Fruit fly (Drosophila melanogaster): Measurements from ENCODE around the gene SdicB.
"Not testable (repeated sequence)": the region's sequence is repeated elsewhere in the genome, so short reads cannot be mapped to it uniquely, and the experiment has no call there.

Gene SdicB

DNA sequence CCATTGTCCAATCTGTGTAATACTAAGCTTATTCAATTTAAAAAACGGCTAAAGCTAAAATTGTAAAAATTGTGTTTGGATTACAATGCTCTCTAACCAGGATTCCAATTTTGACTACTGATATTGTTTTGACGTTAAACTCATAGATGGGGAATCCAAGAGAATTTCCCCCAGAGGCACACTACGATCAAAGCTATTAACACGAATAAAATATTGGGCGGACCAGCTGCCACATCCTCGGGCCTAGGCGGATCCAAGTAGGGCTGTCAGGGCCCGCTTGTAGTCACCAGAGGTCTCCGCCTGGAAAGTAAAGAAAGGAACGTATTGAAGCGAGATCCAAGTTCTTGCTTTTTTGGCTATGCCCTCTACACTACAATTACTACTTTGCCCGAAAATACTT lies at the start of gene SdicB:
SdicB (minus strand) TSS at position 101 of the 400 bp plus-strand sequence.
- not testable (repeated sequence) for TF ChIP-seq usp (GFP tag; optimal IDR thresholded peaks at IDR 0.05); CG8478 (optimal IDR thresholded peaks at IDR 0.05); EcR (GFP tag; optimal IDR thresholded peaks at IDR 0.05)

DNA sequence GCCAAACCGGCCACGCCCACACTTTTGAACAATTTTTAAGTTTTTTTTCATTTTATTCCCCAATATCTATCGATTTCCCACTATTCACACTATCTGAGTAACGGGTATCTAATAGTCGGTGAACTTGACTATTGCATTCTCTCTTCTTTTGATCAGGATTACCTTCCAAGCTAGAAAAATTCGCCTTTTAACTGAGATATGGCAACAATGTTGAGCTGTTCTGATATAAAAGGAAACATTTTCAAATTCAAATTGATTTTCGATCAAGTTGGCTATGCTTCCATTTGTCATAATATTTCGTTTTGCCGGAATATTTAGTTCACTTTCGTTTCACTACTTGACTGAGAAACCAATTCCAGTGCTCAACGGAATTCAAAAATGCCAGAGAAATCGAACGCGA lies 49.5 kb upstream of the SdicB start, which contains the start of gene CG42577:
CG42577 (plus strand) TSS at position 301 of the 400 bp plus-strand sequence.
- TF ChIP-seq psq (optimal IDR thresholded peaks at IDR 0.05); pan (optimal IDR thresholded peaks at IDR 0.05); usp (GFP tag; optimal IDR thresholded peaks at IDR 0.05): not testable (repeated sequence)

DNA sequence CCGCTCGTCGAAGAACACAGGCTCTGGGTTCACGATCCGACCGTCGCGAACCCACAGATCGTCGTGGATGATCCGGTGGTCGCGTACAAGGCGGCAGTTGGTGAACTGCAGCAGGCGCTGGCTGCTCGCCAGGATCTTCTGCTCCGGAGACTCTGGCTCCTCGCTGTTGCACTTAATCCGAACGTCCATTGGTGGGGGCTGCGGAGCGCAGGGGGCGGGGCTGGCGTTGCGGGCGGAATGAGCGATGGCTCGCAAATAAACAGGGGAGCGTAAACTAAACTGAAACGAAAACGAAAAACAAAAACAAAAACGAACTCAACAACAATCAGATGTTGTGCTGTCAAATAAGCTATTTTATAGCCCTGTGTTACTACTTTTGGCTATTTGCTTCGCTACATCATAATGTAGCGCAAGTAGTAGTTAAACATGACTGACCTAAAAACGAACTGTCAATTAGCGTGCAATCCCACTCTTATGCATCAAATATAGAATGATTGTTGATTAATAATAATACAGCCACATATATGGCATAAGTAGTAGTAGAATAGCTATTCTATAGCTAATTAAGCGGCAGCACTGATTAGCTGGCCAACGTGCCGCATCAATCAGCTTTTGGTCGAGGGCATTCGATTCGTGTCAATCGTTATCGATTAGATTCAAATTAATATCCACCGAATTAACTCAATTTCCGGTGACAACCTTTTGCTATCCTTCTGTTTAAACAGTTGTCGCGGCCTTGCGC lies 47.6 kb upstream of the SdicB start, which contains the start of gene CG17065:
CG17065 (minus strand) TSS at position 351 of the 742 bp plus-strand sequence.
- TF ChIP-seq CG8478 (optimal IDR thresholded peaks at IDR 0.05) (no peak), Dll (optimal IDR thresholded peaks at IDR 0.05) (no peak), usp (GFP tag; optimal IDR thresholded peaks at IDR 0.05) (no peak), pan (optimal IDR thresholded peaks at IDR 0.05) (no peak), psq (optimal IDR thresholded peaks at IDR 0.05) (no peak), EcR (GFP tag; optimal IDR thresholded peaks at IDR 0.05) (no peak)

DNA sequence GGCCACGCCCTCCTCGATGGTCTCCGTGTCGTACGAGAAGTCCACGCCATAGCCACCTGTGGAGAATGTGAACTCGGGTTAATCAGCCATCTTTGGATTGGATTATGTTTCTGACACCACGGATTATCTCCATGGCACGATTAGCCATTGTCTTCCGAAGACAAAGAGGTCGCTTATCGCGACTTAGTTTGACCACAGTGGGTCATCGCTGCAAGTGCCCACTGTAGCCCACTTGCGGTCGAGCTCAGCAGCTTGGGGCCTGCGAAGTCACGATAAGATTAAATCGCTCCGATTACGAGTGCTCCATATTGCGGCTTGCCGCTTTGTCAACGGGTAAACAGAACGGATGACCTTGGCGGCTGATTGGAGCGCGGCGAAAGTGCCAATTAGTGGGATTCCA lies 46.6 kb upstream of the SdicB start:
- TF ChIP-seq pan (optimal IDR thresholded peaks at IDR 0.05) (no peak), EcR (GFP tag; optimal IDR thresholded peaks at IDR 0.05) (no peak), psq (optimal IDR thresholded peaks at IDR 0.05) (no peak), CG8478 (optimal IDR thresholded peaks at IDR 0.05) (no peak), usp (GFP tag; optimal IDR thresholded peaks at IDR 0.05) (no peak), Dll (optimal IDR thresholded peaks at IDR 0.05) (no peak)

DNA sequence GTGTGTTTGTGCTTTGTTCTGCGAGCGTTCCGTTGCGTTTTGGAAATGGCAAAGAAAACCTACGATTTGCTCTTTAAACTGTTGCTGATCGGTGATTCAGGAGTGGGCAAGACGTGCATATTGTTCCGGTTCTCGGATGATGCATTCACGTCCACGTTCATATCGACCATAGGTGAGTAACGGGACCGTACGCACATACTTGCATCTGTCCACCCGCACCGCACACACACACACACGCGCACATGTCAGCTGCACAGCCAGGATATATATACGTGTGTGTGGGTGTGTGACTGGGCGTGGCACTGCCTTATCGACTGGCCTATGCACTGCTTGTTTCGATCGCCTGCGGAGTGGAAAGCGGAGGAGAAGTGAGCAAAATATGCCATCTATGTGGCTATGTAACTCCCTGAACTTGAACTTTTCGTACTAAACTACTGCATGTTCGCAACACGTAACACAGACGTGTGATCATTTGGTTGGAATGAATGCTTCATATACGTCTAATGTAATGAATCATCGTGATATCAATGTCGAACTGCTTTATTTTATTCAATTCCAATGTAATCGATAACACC lies 42.3 kb upstream of the SdicB start:
- TF ChIP-seq CG8478 (optimal IDR thresholded peaks at IDR 0.05) = no peak
- no peak for TF ChIP-seq EcR (GFP tag; optimal IDR thresholded peaks at IDR 0.05)
- no peak for TF ChIP-seq pan (optimal IDR thresholded peaks at IDR 0.05)
- no peak for TF ChIP-seq Dll (optimal IDR thresholded peaks at IDR 0.05)
- no peak for TF ChIP-seq usp (GFP tag; optimal IDR thresholded peaks at IDR 0.05)
- no peak for TF ChIP-seq psq (optimal IDR thresholded peaks at IDR 0.05)

DNA sequence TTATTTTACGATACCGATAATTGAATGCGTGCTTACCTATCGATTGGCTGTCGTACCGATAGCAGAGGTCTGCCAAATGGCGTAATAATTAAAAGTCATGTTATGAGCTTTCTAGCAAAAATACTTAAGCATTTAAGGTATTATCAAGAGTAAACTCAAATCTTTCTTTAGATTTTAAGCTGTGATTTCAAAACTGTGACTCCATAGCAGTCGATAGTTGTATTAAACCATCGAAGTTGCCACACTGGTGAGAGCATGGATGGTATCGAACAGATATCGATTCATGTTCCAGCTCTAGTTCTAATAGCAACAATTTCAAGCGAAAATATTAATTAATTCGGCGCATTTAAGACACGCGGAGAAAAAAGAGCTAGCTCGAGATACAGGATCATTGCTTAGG lies 41.7 kb upstream of the SdicB start, which contains the start of the genes CG17068 and Rab10:
CG17068 (minus strand) TSS at position 25 of the 400 bp plus-strand sequence.
Rab10 (plus strand) TSS at position 270 of the 400 bp plus-strand sequence.
- TF ChIP-seq psq (optimal IDR thresholded peaks at IDR 0.05) = no peak
- TF ChIP-seq Dll (optimal IDR thresholded peaks at IDR 0.05) = no peak

DNA sequence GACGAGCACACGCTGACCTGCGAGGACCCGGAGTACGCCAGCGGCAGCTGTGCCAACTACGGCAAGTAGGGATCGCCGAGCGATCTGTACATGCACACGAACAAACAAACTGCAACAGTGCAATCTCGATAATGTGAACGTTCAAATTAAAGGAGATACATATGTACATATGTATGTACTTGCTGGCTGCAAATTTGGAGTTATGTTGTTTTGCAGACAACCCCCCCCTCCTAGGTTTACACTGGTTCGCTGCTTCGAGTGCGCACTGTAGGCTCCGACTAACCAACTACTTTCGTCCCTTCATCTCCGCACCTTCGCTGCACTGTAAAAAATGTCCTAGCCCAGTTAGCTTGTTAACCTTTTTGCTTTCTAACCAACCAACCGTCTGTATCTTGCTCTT lies 38.3 kb upstream of the SdicB start:
- TF ChIP-seq CG8478 (optimal IDR thresholded peaks at IDR 0.05) (no peak), pan (optimal IDR thresholded peaks at IDR 0.05) (no peak), EcR (GFP tag; optimal IDR thresholded peaks at IDR 0.05) (no peak), Dll (optimal IDR thresholded peaks at IDR 0.05) (no peak), psq (optimal IDR thresholded peaks at IDR 0.05) (no peak), usp (GFP tag; optimal IDR thresholded peaks at IDR 0.05) (no peak)

DNA sequence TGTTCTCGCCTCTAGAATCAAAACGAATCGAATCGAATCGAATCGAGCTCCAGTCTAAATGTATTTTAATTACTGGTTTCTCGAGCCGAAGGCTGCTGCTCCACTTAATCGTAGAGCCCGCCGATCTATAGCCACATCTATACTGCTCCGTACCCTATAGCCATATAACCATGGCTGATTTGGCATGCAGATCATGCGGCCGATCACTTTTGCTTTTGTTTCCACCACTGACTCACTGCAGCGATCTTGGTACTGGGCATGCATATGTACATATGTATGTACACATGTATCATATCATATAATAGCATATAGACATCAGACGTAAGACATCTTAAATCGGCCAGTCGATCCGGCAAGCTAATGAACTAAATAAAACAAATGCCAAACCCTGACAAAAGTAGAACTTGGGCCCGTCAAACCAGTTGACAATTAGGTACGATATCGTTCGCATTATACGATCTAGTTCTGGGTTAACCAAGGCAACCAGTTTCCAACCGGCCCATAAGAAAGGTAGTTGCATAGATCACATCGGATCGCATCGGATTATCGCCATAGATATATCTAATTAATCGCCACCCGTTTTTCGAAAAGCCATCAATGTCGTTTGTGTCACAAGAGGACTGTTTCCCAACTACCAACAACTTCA lies 35.9 kb upstream of the SdicB start:
- TF ChIP-seq Dll (optimal IDR thresholded peaks at IDR 0.05) (no peak), psq (optimal IDR thresholded peaks at IDR 0.05) (no peak), usp (GFP tag; optimal IDR thresholded peaks at IDR 0.05) (no peak), CG8478 (optimal IDR thresholded peaks at IDR 0.05) (no peak), EcR (GFP tag; optimal IDR thresholded peaks at IDR 0.05) (no peak), pan (optimal IDR thresholded peaks at IDR 0.05) (no peak)

DNA sequence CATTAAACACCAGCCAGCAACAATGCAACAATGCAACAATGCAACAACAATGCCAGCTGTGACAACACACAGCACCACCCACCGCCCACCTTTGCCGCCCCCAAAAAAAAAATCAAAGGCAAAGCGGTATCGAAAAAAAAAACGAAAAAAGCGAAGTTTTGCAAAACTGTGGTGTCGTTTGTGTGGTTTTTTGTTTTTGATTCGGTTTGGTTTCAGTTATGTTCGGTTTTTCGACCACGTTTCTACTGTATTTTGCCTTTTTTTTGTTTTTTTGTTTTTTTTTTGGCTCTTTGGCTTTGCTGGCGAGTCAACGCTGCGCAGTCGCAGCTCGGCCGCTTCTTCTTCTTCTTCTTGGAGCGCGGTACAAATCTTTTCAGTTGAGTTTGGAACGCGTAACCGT lies 34.9 kb upstream of the SdicB start, which contains the start of gene Peritrophin-A:
Peritrophin-A (plus strand) TSS at position 370 of the 400 bp plus-strand sequence.
- no peak for TF ChIP-seq pan (optimal IDR thresholded peaks at IDR 0.05)
- no peak for TF ChIP-seq EcR (GFP tag; optimal IDR thresholded peaks at IDR 0.05)
- no peak for TF ChIP-seq CG8478 (optimal IDR thresholded peaks at IDR 0.05)
- TF ChIP-seq Dll (optimal IDR thresholded peaks at IDR 0.05) = no peak
- no peak for TF ChIP-seq psq (optimal IDR thresholded peaks at IDR 0.05)
- no peak for TF ChIP-seq usp (GFP tag; optimal IDR thresholded peaks at IDR 0.05)

DNA sequence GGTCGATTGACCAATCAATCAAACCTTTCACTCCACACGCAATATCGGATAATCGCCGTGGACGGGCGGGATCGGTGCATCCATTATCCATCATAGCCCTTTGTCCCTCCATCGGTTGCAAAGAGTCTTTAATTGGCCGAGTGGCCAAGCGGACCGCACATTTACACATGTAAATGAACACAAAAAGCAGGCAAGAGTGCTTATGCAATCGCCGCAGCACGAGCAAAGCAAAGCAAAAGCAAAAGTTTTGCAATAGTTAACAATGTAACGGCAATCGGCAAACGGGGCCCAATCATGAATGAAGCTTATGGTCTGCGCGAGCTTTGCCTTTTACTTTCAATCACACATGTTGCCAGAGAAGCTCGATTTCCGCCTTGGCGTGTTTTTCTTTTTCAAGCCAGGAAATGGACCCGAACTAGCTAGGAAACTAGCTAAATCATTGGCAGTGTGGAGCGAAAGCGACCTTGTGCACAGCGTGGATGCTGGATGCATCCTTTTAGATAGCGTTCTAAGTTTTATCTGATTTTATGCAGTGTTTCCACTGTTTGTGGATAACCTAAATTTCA lies 34.0 kb upstream of the SdicB start:
- TF ChIP-seq Dll (optimal IDR thresholded peaks at IDR 0.05) (no peak), pan (optimal IDR thresholded peaks at IDR 0.05) (no peak), usp (GFP tag; optimal IDR thresholded peaks at IDR 0.05) (no peak), psq (optimal IDR thresholded peaks at IDR 0.05) (no peak), CG8478 (optimal IDR thresholded peaks at IDR 0.05) (no peak), EcR (GFP tag; optimal IDR thresholded peaks at IDR 0.05) (no peak)

DNA sequence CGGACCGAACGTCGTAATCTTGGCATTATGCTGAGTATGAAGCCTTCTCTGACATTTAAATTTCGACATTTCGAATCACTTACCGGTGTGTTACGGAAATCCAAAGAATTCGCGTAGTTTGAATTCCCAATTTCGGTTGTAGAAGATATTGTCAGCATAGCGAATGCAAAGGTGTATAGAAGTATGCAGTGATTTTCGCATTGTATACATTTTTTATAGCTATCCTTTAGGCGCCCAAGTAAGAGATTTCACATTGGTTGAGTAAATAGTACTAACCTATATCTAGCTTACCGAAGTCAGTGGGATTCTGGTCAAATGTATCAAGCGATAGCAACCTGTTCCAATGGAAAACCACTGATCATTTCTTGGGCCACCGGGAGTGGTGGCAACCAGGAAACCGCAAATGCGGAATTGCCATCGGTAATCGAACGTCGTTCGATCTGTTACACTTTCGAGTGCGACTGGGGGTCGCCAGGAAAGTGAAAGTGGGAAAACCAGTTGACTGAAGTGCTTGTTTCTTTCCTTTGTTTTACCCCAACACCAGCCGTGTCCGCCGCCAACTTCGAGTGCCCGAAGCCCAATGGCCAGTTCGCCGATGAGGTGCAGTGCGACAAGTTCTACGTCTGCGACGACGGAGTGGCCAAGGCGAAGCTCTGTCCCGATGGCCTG lies 31.2 kb upstream of the SdicB start:
- TF ChIP-seq usp (GFP tag; optimal IDR thresholded peaks at IDR 0.05) (no peak), CG8478 (optimal IDR thresholded peaks at IDR 0.05) (no peak), EcR (GFP tag; optimal IDR thresholded peaks at IDR 0.05) (no peak), Dll (optimal IDR thresholded peaks at IDR 0.05) (no peak), pan (optimal IDR thresholded peaks at IDR 0.05) (no peak)
